Worm (Caenorhabditis elegans) whole organism, L2 larva: ENCODE data around the gene dhhc-13.

ENCODE experiments used
- Y55F3AM.14 ChIP-seq: fragments of 200-800 bp; sonication (Bioruptor generic); optimal IDR thresholded peaks from 2 replicates; lab custom pipeline; 2018; ENCODE audit warnings: mild to moderate bottlenecking, missing genetic modification characterization, missing compliant biosample characterization
- ama-1 ChIP-seq: fragments of 150-350 bp; optimal IDR thresholded peaks from 2 replicates; lab custom pipeline; 2018; ENCODE audit warnings: inconsistent platforms
- blmp-1 ChIP-seq: sonication (generic microtip); optimal IDR thresholded peaks from 2 replicates; lab custom pipeline; 2017; ENCODE audit warnings: missing genetic modification characterization, mild to moderate bottlenecking, missing compliant biosample characterization, antibody characterized with exemption, moderate library complexity; ENCODE audit not compliant: insufficient read depth
- ceh-82 ChIP-seq: fragments of 150-350 bp; optimal IDR thresholded peaks from 2 replicates; lab custom pipeline; 2014; ENCODE audit warnings: missing biosample characterization, missing genetic modification characterization
- fos-1 ChIP-seq: fragments of 150-350 bp; optimal IDR thresholded peaks from 2 replicates; lab custom pipeline; 2014; ENCODE audit warnings: missing biosample characterization, missing genetic modification characterization
- lin-13 ChIP-seq: fragments of 150-350 bp; optimal IDR thresholded peaks from 2 replicates; lab custom pipeline; 2014; ENCODE audit warnings: missing biosample characterization, missing genetic modification reagents, missing genetic modification characterization
- lin-39 ChIP-seq: fragments of 150-350 bp; optimal IDR thresholded peaks from 2 replicates; lab custom pipeline; 2014; ENCODE audit warnings: missing biosample characterization, missing genetic modification reagents, missing genetic modification characterization
- mbf-1 ChIP-seq: sonication (generic microtip); optimal IDR thresholded peaks from 2 replicates; lab custom pipeline; 2017; ENCODE audit warnings: missing biosample characterization, missing genetic modification characterization
- unc-62 ChIP-seq: fragments of 150-350 bp; optimal IDR thresholded peaks from 2 replicates; lab custom pipeline; 2014; ENCODE audit warnings: missing biosample characterization, missing genetic modification reagents, missing genetic modification characterization

DNA sequence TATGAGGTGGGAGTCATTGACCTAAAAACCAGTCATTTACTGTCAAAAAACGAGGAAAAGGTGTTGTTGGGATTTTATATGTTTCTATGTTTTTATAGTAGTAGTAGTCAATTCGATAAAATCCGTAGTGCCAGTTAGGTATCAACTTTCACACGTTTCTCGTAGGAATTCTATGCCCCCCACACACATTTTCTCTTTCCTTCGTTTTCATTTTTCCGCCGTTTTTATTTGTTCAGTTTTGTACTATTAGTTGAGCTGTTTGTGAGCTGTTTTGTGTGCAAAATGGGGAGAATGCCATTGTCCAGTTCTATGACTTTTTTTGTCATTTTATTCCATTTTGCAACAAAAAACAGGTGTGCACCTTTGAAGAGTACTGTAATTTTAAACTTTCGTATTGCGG lies 31.6 kb downstream of the dhhc-13 start:
- TF ChIP-seq lin-39 (tag; lab: Kevin White, UChicago) (no peak), blmp-1 (tag; lab: Kevin White, UChicago) (no peak), Y55F3AM.14 (GFP tag; lab: Kevin White, UChicago) (no peak), fos-1 (tag; lab: Kevin White, UChicago) (no peak), ama-1 (lab: Kevin White, UChicago) (no peak), lin-13 (GFP tag; lab: Kevin White, UChicago) (no peak), unc-62 (GFP tag; lab: Kevin White, UChicago) (no peak), ceh-82 (no peak), mbf-1 (tag; lab: Kevin White, UChicago) (no peak)
